Fruit fly (Drosophila melanogaster) whole organism, wandering third instar larva: ENCODE data around the gene CG7443.

Experiments
- Abd-B ChIP-seq: fragments of >200 bp; optimal IDR thresholded peaks from 2 replicates; lab custom pipeline; 2017; ENCODE audit warnings: missing biosample characterization, missing genetic modification characterization
- CG32264 ChIP-seq: fragments of 200-800 bp; sonication (Bioruptor generic); optimal IDR thresholded peaks from 2 replicates; lab custom pipeline; 2016; ENCODE audit warnings: missing biosample characterization, missing genetic modification characterization
- CG9705 ChIP-seq: fragments of 200-800 bp; sonication (Bioruptor generic); optimal IDR thresholded peaks from 2 replicates; lab custom pipeline; 2018; ENCODE audit warnings: missing biosample characterization, mild to moderate bottlenecking, missing genetic modification characterization
- CrebA ChIP-seq: fragments of 200-800 bp; sonication (Bioruptor generic); optimal IDR thresholded peaks from 2 replicates; lab custom pipeline; 2016; ENCODE audit warnings: missing biosample characterization, mild to moderate bottlenecking, missing genetic modification characterization, borderline replicate concordance
- HLH106 ChIP-seq: fragments of 200-800 bp; optimal IDR thresholded peaks from 3 replicates; lab custom pipeline; 2019; ENCODE audit warnings: missing biosample characterization, mild to moderate bottlenecking, missing genetic modification characterization, moderate library complexity
- Hnf4 ChIP-seq: fragments of 200-800 bp; sonication (Bioruptor generic); optimal IDR thresholded peaks from 2 replicates; lab custom pipeline; 2016; ENCODE audit warnings: missing biosample characterization, mild to moderate bottlenecking, missing genetic modification characterization
- Hr83 ChIP-seq: fragments of 200-300 bp; sonication (Bioruptor generic); optimal IDR thresholded peaks from 2 replicates; lab custom pipeline; 2016; ENCODE audit warnings: missing biosample characterization, mild to moderate bottlenecking, missing genetic modification characterization, moderate library complexity; ENCODE audit not compliant: poor library complexity, severe bottlenecking
- Jra ChIP-seq: sonication (Bioruptor generic); optimal IDR thresholded peaks from 2 replicates; lab custom pipeline; 2016; ENCODE audit warnings: missing biosample characterization, missing genetic modification characterization
- Mio ChIP-seq: sonication (Bioruptor generic); optimal IDR thresholded peaks from 2 replicates; lab custom pipeline; 2016; ENCODE audit warnings: missing biosample characterization, missing genetic modification characterization
- N ChIP-seq: fragments of >200 bp; optimal IDR thresholded peaks from 2 replicates; lab custom pipeline; 2018; ENCODE audit warnings: missing biosample characterization, missing external identifiers, missing genetic modification characterization
- OdsH ChIP-seq: fragments of 200-800 bp; sonication (Bioruptor generic); optimal IDR thresholded peaks from 2 replicates; lab custom pipeline; 2016; ENCODE audit warnings: missing biosample characterization, mild to moderate bottlenecking, missing genetic modification characterization
- Rel ChIP-seq, 2 experiments: fragments of 200-800 bp; sonication (Bioruptor generic) in 1 of 2; optimal IDR thresholded peaks; 2 replicates in 1 of 2; 3 replicates in 1 of 2; lab custom pipeline; 2016 to 2019; ENCODE audit warnings: mild to moderate bottlenecking in 2 of 2, missing biosample characterization in 2 of 2, missing genetic modification characterization in 2 of 2, moderate library complexity in 1 of 2
- Sp1 ChIP-seq: fragments of 200-800 bp; sonication (Bioruptor generic); optimal IDR thresholded peaks from 3 replicates; lab custom pipeline; 2019; ENCODE audit warnings: missing biosample characterization, mild to moderate bottlenecking, missing genetic modification characterization, moderate library complexity
- Vsx2 ChIP-seq: fragments of 200-300, 225-300 bp; sonication (Bioruptor generic); optimal IDR thresholded peaks from 2 replicates; lab custom pipeline; 2018; ENCODE audit warnings: missing biosample characterization, missing genetic modification characterization; ENCODE audit not compliant: partially characterized antibody
- br ChIP-seq: fragments of 200-800 bp; sonication (Bioruptor generic); optimal IDR thresholded peaks from 2 replicates; lab custom pipeline; 2016; ENCODE audit warnings: missing biosample characterization, missing genetic modification characterization
- dl ChIP-seq, 2 experiments: fragments of 175-275, 200-275 bp in 1 of 2; fragments of 200-275 bp in 1 of 2; sonication (Bioruptor generic); optimal IDR thresholded peaks; lab custom pipeline; 2018; ENCODE audit warnings: mild to moderate bottlenecking in 2 of 2, missing biosample characterization in 2 of 2, missing genetic modification characterization in 2 of 2, moderate library complexity in 2 of 2; ENCODE audit not compliant: partially characterized antibody in 2 of 2, insufficient read depth in 1 of 2
- dmrt93B ChIP-seq: fragments of 200-800 bp; sonication (Bioruptor generic); optimal IDR thresholded peaks from 2 replicates; lab custom pipeline; 2018; ENCODE audit warnings: missing biosample characterization, mild to moderate bottlenecking, missing genetic modification characterization
- dsf ChIP-seq: sonication (Bioruptor generic); optimal IDR thresholded peaks from 2 replicates; lab custom pipeline; 2016; ENCODE audit warnings: missing biosample characterization, missing genetic modification characterization, borderline replicate concordance
- ey ChIP-seq: fragments of 200-800 bp; sonication (Bioruptor generic); optimal IDR thresholded peaks from 2 replicates; lab custom pipeline; 2016; ENCODE audit warnings: missing biosample characterization, missing genetic modification characterization
- fru ChIP-seq: fragments of 200-800 bp; sonication (Bioruptor generic); optimal IDR thresholded peaks from 3 replicates; lab custom pipeline; 2016; ENCODE audit warnings: missing biosample characterization, mild to moderate bottlenecking, missing genetic modification characterization
- h ChIP-seq: fragments of 200-800 bp; sonication (Bioruptor generic); optimal IDR thresholded peaks from 3 replicates; lab custom pipeline; 2016; ENCODE audit warnings: missing biosample characterization, mild to moderate bottlenecking, missing genetic modification characterization
- jim ChIP-seq: fragments of 175-275, 200-325 bp; sonication (Bioruptor generic); optimal IDR thresholded peaks from 2 replicates; lab custom pipeline; 2016; ENCODE audit warnings: missing biosample characterization, mild to moderate bottlenecking, missing genetic modification characterization
- lola ChIP-seq: fragments of >200 bp; optimal IDR thresholded peaks from 2 replicates; lab custom pipeline; 2017; ENCODE audit warnings: missing biosample characterization, missing genetic modification characterization
- pan ChIP-seq: fragments of >200 bp; optimal IDR thresholded peaks from 2 replicates; lab custom pipeline; 2017
- psq ChIP-seq: fragments of 200-800 bp; sonication (Bioruptor generic); optimal IDR thresholded peaks from 3 replicates; lab custom pipeline; 2017; ENCODE audit warnings: missing biosample characterization, mild to moderate bottlenecking, missing genetic modification characterization, moderate library complexity
- rgr ChIP-seq: fragments of 200-800 bp; sonication (Bioruptor generic); optimal IDR thresholded peaks from 3 replicates; lab custom pipeline; 2016; ENCODE audit warnings: missing biosample characterization, mild to moderate bottlenecking, missing genetic modification characterization
- sage ChIP-seq: fragments of 200-800 bp; sonication (Bioruptor generic); optimal IDR thresholded peaks from 2 replicates; lab custom pipeline; 2016; ENCODE audit warnings: missing biosample characterization, mild to moderate bottlenecking, missing genetic modification characterization
- tai ChIP-seq: sonication (Bioruptor generic); optimal IDR thresholded peaks from 2 replicates; lab custom pipeline; 2016; ENCODE audit warnings: missing biosample characterization, missing genetic modification characterization
- usp ChIP-seq: fragments of >200 bp; optimal IDR thresholded peaks from 2 replicates; lab custom pipeline; 2017; ENCODE audit warnings: missing biosample characterization, missing genetic modification characterization

CG7443 gene

dm6 chr3R:8334471-8334783 lies 10.3 kb downstream of the CG7443 start:
- TF ChIP-seq HLH106 (tag; lab: Kevin White, UChicago) (no peak), psq (peak; percentile 8), Hr83 (GFP tag; lab: Kevin White, UChicago) (no peak)
- TF ChIP-seq, all 38 proteins: peak for 1

DNA sequence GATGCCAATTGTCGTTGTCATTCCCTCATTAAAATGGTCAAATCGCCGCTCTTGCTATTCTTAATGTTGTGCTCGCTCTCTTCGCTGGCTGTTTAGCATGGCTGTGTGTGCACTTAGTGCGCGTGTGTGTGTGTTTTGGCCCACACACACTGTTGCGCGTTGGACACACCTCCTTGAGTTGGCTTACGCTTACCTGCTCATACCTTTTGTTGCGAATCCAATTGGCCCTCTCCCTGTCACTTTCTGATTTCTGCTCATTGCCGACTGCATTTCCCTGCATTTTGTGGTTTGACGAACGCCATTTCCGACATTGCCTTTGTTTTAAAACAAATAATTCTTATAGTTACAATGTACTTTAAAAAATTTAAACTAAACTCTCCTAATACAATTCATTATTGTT lies 10.9 kb downstream of the CG7443 start:
- TF ChIP-seq h (GFP tag; lab: Kevin White, UChicago) (no peak), Abd-B (GFP tag; lab: Kevin White, UChicago) (no peak), Hnf4 (GFP tag; lab: Kevin White, UChicago) (no peak), Vsx2 (GFP tag; lab: Kevin White, UChicago) (no peak), Sp1 (no peak), psq (no peak), CG9705 (GFP tag; lab: Kevin White, UChicago) (no peak), sage (GFP tag; lab: Kevin White, UChicago) (no peak), Jra (GFP tag; lab: Kevin White, UChicago) (no peak), Mio (GFP tag; lab: Kevin White, UChicago) (no peak), dl (GFP tag; optimal IDR thresholded peaks at IDR 0.05; lab: Kevin White, UChicago; ENCODE audit: insufficient read depth in 1 of 2, partially characterized antibody in 2 of 2) (no peak), jim (no peak), HLH106 (tag; lab: Kevin White, UChicago) (no peak), dmrt93B (GFP tag; lab: Kevin White, UChicago) (no peak), usp (GFP tag; lab: Kevin White, UChicago) (no peak), pan (lab: Kevin White, UChicago) (no peak)
- TF ChIP-seq, all 38 proteins: peak for 0

- TF ChIP-seq Sp1 (no peak), Hnf4 (GFP tag; lab: Kevin White, UChicago) (no peak), lola (GFP tag; lab: Kevin White, UChicago) (no peak), h (GFP tag; lab: Kevin White, UChicago) (no peak), CG32264 (GFP tag; lab: Kevin White, UChicago) (no peak), psq (no peak), dl (GFP tag; optimal IDR thresholded peaks at IDR 0.05; lab: Kevin White, UChicago; ENCODE audit: insufficient read depth in 1 of 2, partially characterized antibody in 2 of 2) (no peak), CG9705 (GFP tag; lab: Kevin White, UChicago) (no peak), CrebA (GFP tag; lab: Kevin White, UChicago) (no peak), br (no peak), Abd-B (GFP tag; lab: Kevin White, UChicago) (no peak), Vsx2 (GFP tag; lab: Kevin White, UChicago) (no peak), OdsH (no peak), fru (GFP tag; lab: Kevin White, UChicago) (no peak), dmrt93B (GFP tag; lab: Kevin White, UChicago) (no peak), Jra (GFP tag; lab: Kevin White, UChicago) (no peak), sage (GFP tag; lab: Kevin White, UChicago) (no peak), tai (no peak)
Measured at dm6 chr3R:8336012-8336567, 12.0 kb downstream of the CG7443 start.

DNA sequence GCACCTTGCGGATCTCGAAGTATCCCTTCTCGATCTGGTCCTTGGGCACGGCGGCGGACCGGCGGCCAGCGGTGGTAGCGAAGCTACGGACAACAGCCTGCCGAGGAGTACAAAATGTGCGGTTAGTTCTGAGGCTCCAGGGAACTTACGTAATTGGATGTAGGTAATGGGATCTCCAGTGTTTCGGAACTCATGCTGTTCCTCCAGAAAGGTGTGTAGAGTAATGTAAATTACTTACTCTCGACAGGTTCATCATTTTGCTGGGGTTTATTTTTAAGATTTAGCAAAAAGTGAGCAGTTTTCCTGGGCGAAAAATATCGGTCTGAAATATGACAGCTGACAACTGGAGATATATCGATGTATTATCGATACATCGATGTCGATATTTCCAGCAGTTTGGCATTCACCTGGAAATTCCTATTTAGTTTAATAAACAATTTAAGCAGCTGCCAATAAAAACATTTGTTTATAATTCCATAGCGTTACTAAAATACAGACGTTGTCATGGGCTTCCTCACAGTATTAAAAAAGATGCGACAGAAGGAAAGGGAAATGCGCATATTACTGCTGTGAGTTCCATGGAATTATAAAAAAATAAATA lies 16.7 kb downstream of the CG7443 start, which contains the start of the genes COX7A and Arl2:
Gene COX7A, minus strand, starts transcription at position 369 of the 601 bp plus-strand sequence.
Gene Arl2, plus strand, starts transcription at position 426 of the 601 bp plus-strand sequence.
- TF ChIP-seq N (no peak), ey (GFP tag; lab: Kevin White, UChicago) (no peak), CG9705 (GFP tag; lab: Kevin White, UChicago) (peak; percentile 26), rgr (peak; percentile 26), Hr83 (GFP tag; lab: Kevin White, UChicago) (peak; percentile 29), Rel (GFP tag; optimal IDR thresholded peaks at IDR 0.05; lab: Kevin White, UChicago) (no peak), Rel (tag; optimal IDR thresholded peaks at IDR 0.05; lab: Kevin White, UChicago) (peak; percentile 7), psq (no peak), Mio (GFP tag; lab: Kevin White, UChicago) (no peak), CG32264 (GFP tag; lab: Kevin White, UChicago) (no peak), dsf (GFP tag; lab: Kevin White, UChicago) (no peak)
